Fruit fly (Drosophila melanogaster): ENCODE measurements around the gene MFS3.

Gene MFS3

dm6 chr2L:1147656-1148055 lies 4.7 kb downstream of the MFS3 start (continued):
- TF ChIP-seq tna (GFP tag; IDR thresholded peaks at IDR 0.05; ENCODE audit: partially characterized antibody): peak; percentile 50; the same call in 1 of the 2 replicates
- no peak for TF ChIP-seq da (GFP tag; optimal IDR thresholded peaks at IDR 0.05)
- peak; percentile 46; the same call in 1 of the 3 replicates for TF ChIP-seq vnd (GFP tag; IDR thresholded peaks at IDR 0.05; ENCODE audit: partially characterized antibody)
- TF ChIP-seq CG17328 (GFP tag; IDR thresholded peaks at IDR 0.05): no peak
- no peak for TF ChIP-seq Tbp (GFP tag; optimal IDR thresholded peaks at IDR 0.05)
- no peak for TF ChIP-seq CG10654 (GFP tag; optimal IDR thresholded peaks at IDR 0.05)
- no peak for TF ChIP-seq sob (GFP tag; IDR thresholded peaks at IDR 0.05)
- no peak for TF ChIP-seq row (GFP tag; IDR thresholded peaks at IDR 0.05)
- TF ChIP-seq ewg (GFP tag; optimal IDR thresholded peaks at IDR 0.05): no peak
- no peak for TF ChIP-seq CG10959 (GFP tag; IDR thresholded peaks at IDR 0.05)
- no peak for TF ChIP-seq CG13624 (GFP tag; optimal IDR thresholded peaks at IDR 0.05)
- TF ChIP-seq CG11093 (GFP tag; IDR thresholded peaks at IDR 0.05): no peak
- TF ChIP-seq CTCF (GFP tag; optimal IDR thresholded peaks at IDR 0.05): no peak
- peak; percentile 69 for TF ChIP-seq Dref (GFP tag; IDR thresholded peaks at IDR 0.05)
- TF ChIP-seq Pdp1 (GFP tag; optimal IDR thresholded peaks at IDR 0.05): peak in 1 of 2 experiments; percentile 69
- TF ChIP-seq CG13287 (GFP tag; IDR thresholded peaks at IDR 0.05; ENCODE audit: partially characterized antibody): peak; percentile 78
- peak; percentile 74; the same call in 1 of the 2 replicates for TF ChIP-seq nerfin-2 (GFP tag; IDR thresholded peaks at IDR 0.05; ENCODE audit: partially characterized antibody)
- no peak for TF ChIP-seq shn (GFP tag; optimal IDR thresholded peaks at IDR 0.05)
- TF ChIP-seq sr (GFP tag; IDR thresholded peaks at IDR 0.05): no peak
- TF ChIP-seq E2f2 (GFP tag; IDR thresholded peaks at IDR 0.05): peak; percentile 90
- no peak for TF ChIP-seq CG10321 (GFP tag; IDR thresholded peaks at IDR 0.05)
- TF ChIP-seq dysf (GFP tag; IDR thresholded peaks at IDR 0.05): no peak
- TF ChIP-seq lilli (GFP tag; optimal IDR thresholded peaks at IDR 0.05): no peak
- TF ChIP-seq sqz (GFP tag; optimal IDR thresholded peaks at IDR 0.05): no peak
- TF ChIP-seq phol (tag; optimal IDR thresholded peaks at IDR 0.05): no peak
- TF ChIP-seq CG4282 (GFP tag; optimal IDR thresholded peaks at IDR 0.05): no peak
- no peak for TF ChIP-seq CG18011 (GFP tag; optimal IDR thresholded peaks at IDR 0.05)
- TF ChIP-seq insv (GFP tag; optimal IDR thresholded peaks at IDR 0.05): no peak
- TF ChIP-seq Ravus (GFP tag; IDR thresholded peaks at IDR 0.05): no peak
- peak; percentile 72 for TF ChIP-seq HLH4C (GFP tag; IDR thresholded peaks at IDR 0.05; ENCODE audit: partially characterized antibody)
- TF ChIP-seq Sin3A (optimal IDR thresholded peaks at IDR 0.05): peak; percentile 3
- peak; percentile 72 for TF ChIP-seq CG34224 (GFP tag; IDR thresholded peaks at IDR 0.05; ENCODE audit: partially characterized antibody)
- no peak for TF ChIP-seq CG1647 (GFP tag; optimal IDR thresholded peaks at IDR 0.05)
- TF ChIP-seq CG18764 (GFP tag; optimal IDR thresholded peaks at IDR 0.05): no peak
- TF ChIP-seq lab (GFP tag; optimal IDR thresholded peaks at IDR 0.05): no peak
- peak; percentile 58 for TF ChIP-seq Scr (GFP tag; IDR thresholded peaks at IDR 0.05; ENCODE audit: partially characterized antibody)
- TF ChIP-seq CG9797 (GFP tag; optimal IDR thresholded peaks at IDR 0.05): no peak
- no peak for TF ChIP-seq CG10543 (GFP tag; optimal IDR thresholded peaks at IDR 0.05)
- peak; percentile 44; the same call in 2 of the 3 replicates for TF ChIP-seq Doc3 (GFP tag; IDR thresholded peaks at IDR 0.05; ENCODE audit: partially characterized antibody)
- no peak for TF ChIP-seq dan (GFP tag; IDR thresholded peaks at IDR 0.05)
- TF ChIP-seq ato (GFP tag; IDR thresholded peaks at IDR 0.05; ENCODE audit: partially characterized antibody): peak; percentile 31; the same call in 1 of the 2 replicates
- TF ChIP-seq Spps (tag; optimal IDR thresholded peaks at IDR 0.05): no peak
- TF ChIP-seq pnt (GFP tag; optimal IDR thresholded peaks at IDR 0.05): no peak
- TF ChIP-seq Rx (GFP tag; IDR thresholded peaks at IDR 0.05): no peak
- peak; percentile 43; the same call in 1 of the 2 replicates for TF ChIP-seq Bgb (GFP tag; IDR thresholded peaks at IDR 0.05; ENCODE audit: partially characterized antibody)
- no peak for TF ChIP-seq CrebB (tag; optimal IDR thresholded peaks at IDR 0.05)
- TF ChIP-seq amos (GFP tag; IDR thresholded peaks at IDR 0.05; ENCODE audit: partially characterized antibody): no peak; the same call in 1 of the 2 replicates
- no peak for TF ChIP-seq CG9876 (GFP tag; optimal IDR thresholded peaks at IDR 0.05)
- TF ChIP-seq repo (GFP tag; optimal IDR thresholded peaks at IDR 0.05): no peak
- TF ChIP-seq onecut (GFP tag; IDR thresholded peaks at IDR 0.05): no peak
- TF ChIP-seq Hand (GFP tag; optimal IDR thresholded peaks at IDR 0.05): no peak
- TF ChIP-seq gcm2 (GFP tag; optimal IDR thresholded peaks at IDR 0.05): no peak
